Fruit fly (Drosophila melanogaster) whole organism, embryonic: Measurements from ENCODE around the gene CG7058.

ENCODE experiments used
- CG10366 ChIP-seq: fragments of 200-800 bp; sonication (Bioruptor generic); IDR thresholded peaks from 2 replicates; pipeline ENCODE4 v1.3.6; 2022; ENCODE audit warnings: missing biosample characterization, missing genetic modification characterization
- CG11085 ChIP-seq: fragments of 200-800 bp; sonication (Bioruptor generic); IDR thresholded peaks from 2 replicates; pipeline ENCODE4 v1.3.6; 2022; ENCODE audit warnings: missing biosample characterization, missing genetic modification characterization
- CG11093 ChIP-seq: fragments of 200-800 bp; sonication (Bioruptor generic); IDR thresholded peaks from 3 replicates; pipeline ENCODE4 v1.3.6; 2022; ENCODE audit warnings: missing biosample characterization, missing genetic modification characterization
- CG11247 ChIP-seq: fragments of 200-800 bp; sonication (Bioruptor generic); IDR thresholded peaks from 2 replicates; pipeline ENCODE4 v1.3.6; 2022; ENCODE audit warnings: missing biosample characterization, missing genetic modification characterization
- CG11696 ChIP-seq: fragments of 200-800 bp; sonication (Bioruptor generic); IDR thresholded peaks from 2 replicates; pipeline ENCODE4 v1.3.6; 2022; ENCODE audit warnings: missing biosample characterization, missing genetic modification characterization
- CG13296 ChIP-seq: fragments of 200-800 bp; sonication (Bioruptor generic); optimal IDR thresholded peaks from 3 replicates; lab custom pipeline; 2018; ENCODE audit warnings: missing biosample characterization, mild to moderate bottlenecking, missing genetic modification characterization
- CG15601 ChIP-seq: fragments of 200-800 bp; sonication (Bioruptor generic); optimal IDR thresholded peaks from 3 replicates; lab custom pipeline; 2019; ENCODE audit warnings: missing biosample characterization, mild to moderate bottlenecking, missing genetic modification characterization, moderate library complexity
- CG18011 ChIP-seq: fragments of 200-800 bp; sonication (Bioruptor generic); optimal IDR thresholded peaks from 2 replicates; lab custom pipeline; 2017; ENCODE audit warnings: missing biosample characterization, missing genetic modification characterization, mild to moderate bottlenecking, moderate library complexity, missing genotype
- CG2120 ChIP-seq: fragments of 200-800 bp; sonication (Bioruptor generic); optimal IDR thresholded peaks from 3 replicates; lab custom pipeline; 2016; ENCODE audit warnings: missing biosample characterization, missing genetic modification characterization
- CG2129 ChIP-seq: fragments of 200-800 bp; sonication (Bioruptor generic); IDR thresholded peaks from 2 replicates; pipeline ENCODE4 v1.3.6; 2022; ENCODE audit warnings: missing biosample characterization, missing genetic modification characterization; ENCODE audit not compliant: partially characterized antibody
- CG2712 ChIP-seq: fragments of 200-800 bp; optimal IDR thresholded peaks from 3 replicates; lab custom pipeline; 2019; ENCODE audit warnings: missing biosample characterization, mild to moderate bottlenecking, missing genetic modification characterization, moderate library complexity
- CG6813 ChIP-seq: fragments of 200-800 bp; sonication (Bioruptor generic); optimal IDR thresholded peaks from 2 replicates; lab custom pipeline; 2017; ENCODE audit warnings: missing biosample characterization, missing genetic modification characterization, mild to moderate bottlenecking, moderate library complexity, missing genetic modification reagents
- CG7556 ChIP-seq: fragments of 200-800 bp; sonication (Bioruptor generic); optimal IDR thresholded peaks from 2 replicates; lab custom pipeline; 2017; ENCODE audit warnings: missing biosample characterization, mild to moderate bottlenecking, missing genetic modification characterization
- CG8388 ChIP-seq: fragments of 200-800 bp; sonication (Bioruptor generic); optimal IDR thresholded peaks from 2 replicates; lab custom pipeline; 2019; ENCODE audit warnings: missing biosample characterization, mild to moderate bottlenecking, missing genetic modification characterization, moderate library complexity
- Dfd ChIP-seq, 2 experiments: fragments of >200 bp; optimal IDR thresholded peaks; 2 replicates each; lab custom pipeline; 2017; ENCODE audit warnings: missing biosample characterization in 2 of 2, missing genetic modification characterization in 2 of 2
- Drgx ChIP-seq: fragments of 200-800 bp; sonication (Bioruptor generic); IDR thresholded peaks from 2 replicates; pipeline ENCODE4 v1.3.6; 2022; ENCODE audit warnings: missing biosample characterization, missing genetic modification characterization
- E2f1 ChIP-seq: fragments of 200-800 bp; sonication (Bioruptor generic); IDR thresholded peaks from 2 replicates; pipeline ENCODE4 v1.3.6; 2022; ENCODE audit warnings: missing biosample characterization, missing genetic modification characterization
- ERR ChIP-seq: fragments of 200-800 bp; sonication (Bioruptor generic); optimal IDR thresholded peaks from 2 replicates; lab custom pipeline; 2016; ENCODE audit warnings: missing biosample characterization, missing genetic modification characterization
- Eip74EF ChIP-seq, 2 experiments: fragments of 200-800 bp in 1 of 2; fragments of >200 bp in 1 of 2; sonication (Bioruptor generic) in 1 of 2; optimal IDR thresholded peaks; 2 replicates each; lab custom pipeline; 2017 to 2019; ENCODE audit warnings: missing biosample characterization in 2 of 2, missing genetic modification characterization in 2 of 2, mild to moderate bottlenecking in 1 of 2, moderate library complexity in 1 of 2
- HHEX ChIP-seq: fragments of 200-800 bp; sonication (Bioruptor generic); optimal IDR thresholded peaks from 3 replicates; lab custom pipeline; 2017; ENCODE audit warnings: missing biosample characterization, mild to moderate bottlenecking, missing genetic modification characterization, missing genetic modification reagents
- Hey ChIP-seq: fragments of 200-800 bp; sonication (Bioruptor generic); optimal IDR thresholded peaks from 3 replicates; lab custom pipeline; 2018; ENCODE audit warnings: missing biosample characterization, mild to moderate bottlenecking, missing genetic modification characterization
- Hmr ChIP-seq: fragments of 200-800 bp; sonication (Bioruptor generic); optimal IDR thresholded peaks from 3 replicates; lab custom pipeline; 2017; ENCODE audit warnings: mild to moderate bottlenecking, missing biosample characterization, missing genetic modification reagents, missing genetic modification characterization
- Jarid2 ChIP-seq: fragments of 200-800 bp; sonication (Bioruptor generic); optimal IDR thresholded peaks from 3 replicates; lab custom pipeline; 2017; ENCODE audit warnings: mild to moderate bottlenecking, missing biosample characterization, missing genetic modification reagents, missing genetic modification characterization
- Lpt ChIP-seq: fragments of >200 bp; optimal IDR thresholded peaks from 2 replicates; lab custom pipeline; 2018; ENCODE audit warnings: missing biosample characterization, missing genetic modification characterization
- Max ChIP-seq: fragments of 200-800 bp; sonication (Bioruptor generic); optimal IDR thresholded peaks from 2 replicates; lab custom pipeline; 2016; ENCODE audit warnings: missing biosample characterization, mild to moderate bottlenecking, missing genetic modification characterization
- NC2α ChIP-seq: fragments of 200-800 bp; sonication (Bioruptor generic); optimal IDR thresholded peaks from 2 replicates; lab custom pipeline; 2016; ENCODE audit warnings: missing biosample characterization, missing genetic modification characterization
- Ravus ChIP-seq: fragments of 200-800 bp; sonication (Bioruptor generic); IDR thresholded peaks from 2 replicates; pipeline ENCODE4 v1.3.6; 2022; ENCODE audit warnings: missing biosample characterization, missing genetic modification characterization
- Xrp1 ChIP-seq: fragments of 200-800 bp; sonication (Bioruptor generic); IDR thresholded peaks from 2 replicates; pipeline ENCODE4 v1.3.6; 2022; ENCODE audit warnings: missing biosample characterization, missing genetic modification characterization
- bbx ChIP-seq: fragments of 200-800 bp; sonication (Bioruptor generic); IDR thresholded peaks from 2 replicates; pipeline ENCODE4 v1.3.6; 2022; ENCODE audit warnings: missing biosample characterization, missing genetic modification characterization; ENCODE audit not compliant: partially characterized antibody
- cad ChIP-seq: fragments of >200 bp; optimal IDR thresholded peaks from 2 replicates; lab custom pipeline; 2017; ENCODE audit warnings: missing biosample characterization, missing genetic modification characterization
- chn ChIP-seq: fragments of 200-800 bp; sonication (Bioruptor generic); optimal IDR thresholded peaks from 2 replicates; lab custom pipeline; 2016; ENCODE audit warnings: missing biosample characterization, missing genetic modification characterization
- cwo ChIP-seq: fragments of 200-800 bp; sonication (Bioruptor generic); optimal IDR thresholded peaks from 3 replicates; lab custom pipeline; 2017; ENCODE audit warnings: missing biosample characterization, missing genetic modification characterization, mild to moderate bottlenecking, moderate library complexity, missing genetic modification reagents
- disco-r ChIP-seq: fragments of 200-800 bp; sonication (Bioruptor generic); optimal IDR thresholded peaks from 2 replicates; lab custom pipeline; 2016; ENCODE audit warnings: missing biosample characterization, missing genetic modification characterization
- dpn ChIP-seq, 2 experiments: fragments of 200-800 bp; sonication (Bioruptor generic); optimal IDR thresholded peaks; 3 replicates each; lab custom pipeline; 2016; ENCODE audit warnings: missing biosample characterization in 2 of 2, missing genetic modification characterization in 2 of 2
- ftz-f1 ChIP-seq: fragments of 200-800 bp; sonication (Bioruptor generic); optimal IDR thresholded peaks from 2 replicates; lab custom pipeline; 2016; ENCODE audit warnings: missing biosample characterization, missing genetic modification characterization
- fu2 ChIP-seq: fragments of 200-800 bp; sonication (Bioruptor generic); optimal IDR thresholded peaks from 2 replicates; lab custom pipeline; 2016; ENCODE audit warnings: missing biosample characterization, missing genetic modification characterization
- gsb-n ChIP-seq: fragments of 200-800 bp; sonication (Bioruptor generic); optimal IDR thresholded peaks from 3 replicates; lab custom pipeline; 2018; ENCODE audit warnings: missing biosample characterization, mild to moderate bottlenecking, missing genetic modification characterization
- ham ChIP-seq: fragments of 200-800 bp; sonication (Bioruptor generic); IDR thresholded peaks from 2 replicates; pipeline ENCODE4 v1.3.6; 2022; ENCODE audit warnings: missing biosample characterization, missing genetic modification characterization
- hbn ChIP-seq: fragments of 200-800 bp; sonication (Bioruptor generic); IDR thresholded peaks from 2 replicates; pipeline ENCODE4 v1.3.6; 2022; ENCODE audit warnings: missing biosample characterization, missing genetic modification characterization; ENCODE audit not compliant: partially characterized antibody
- jigr1 ChIP-seq: fragments of 200-800 bp; sonication (Bioruptor generic); IDR thresholded peaks from 3 replicates; pipeline ENCODE4 v1.3.6; 2022; ENCODE audit warnings: missing biosample characterization, missing genetic modification characterization
- kah ChIP-seq: fragments of 200-800 bp; sonication (Bioruptor generic); optimal IDR thresholded peaks from 2 replicates; lab custom pipeline; 2018; ENCODE audit warnings: missing biosample characterization, mild to moderate bottlenecking, missing genetic modification characterization
- kni ChIP-seq: fragments of 200-800 bp; sonication (Bioruptor generic); optimal IDR thresholded peaks from 3 replicates; lab custom pipeline; 2017; ENCODE audit warnings: mild to moderate bottlenecking, missing biosample characterization, missing genetic modification reagents, missing genetic modification characterization
- maf-S ChIP-seq: fragments of 200-800 bp; sonication (Bioruptor generic); optimal IDR thresholded peaks from 2 replicates; lab custom pipeline; 2016; ENCODE audit warnings: missing biosample characterization, missing genetic modification characterization
- nom ChIP-seq: fragments of 200-800 bp; sonication (Bioruptor generic); optimal IDR thresholded peaks from 2 replicates; lab custom pipeline; 2017; ENCODE audit warnings: missing biosample characterization, missing genetic modification characterization, mild to moderate bottlenecking, moderate library complexity, missing genetic modification reagents
- peb ChIP-seq: fragments of 200-800 bp; sonication (Bioruptor generic); IDR thresholded peaks from 2 replicates; pipeline ENCODE4 v1.3.6; 2022; ENCODE audit warnings: missing biosample characterization, missing genetic modification characterization
- repo ChIP-seq: fragments of 200-800 bp; sonication (Bioruptor generic); optimal IDR thresholded peaks from 2 replicates; lab custom pipeline; 2016; ENCODE audit warnings: missing biosample characterization, missing genetic modification characterization
- rib ChIP-seq: fragments of 200-800 bp; sonication (Bioruptor generic); IDR thresholded peaks from 2 replicates; pipeline ENCODE4 v1.3.6; 2022; ENCODE audit warnings: missing biosample characterization, missing genetic modification characterization
- sc ChIP-seq, 3 experiments: fragments of >200 bp in 2 of 3; fragments of 200-800 bp in 1 of 3; sonication (Bioruptor generic) in 1 of 3; optimal IDR thresholded peaks; 2 replicates in 2 of 3; 3 replicates in 1 of 3; lab custom pipeline; 2017; ENCODE audit warnings: mild to moderate bottlenecking in 1 of 3, missing biosample characterization in 1 of 3, missing genetic modification characterization in 1 of 3, missing genetic modification reagents in 1 of 3
- sens-2 ChIP-seq: fragments of 200-800 bp; sonication (Bioruptor generic); IDR thresholded peaks from 2 replicates; pipeline ENCODE4 v1.3.6; 2022; ENCODE audit warnings: missing biosample characterization, missing genetic modification characterization

CG7058 gene

dm6 chrX:18775839-18776538 lies 30.5 kb upstream of the CG7058 start (continued):
- TF ChIP-seq kni (GFP tag; lab: Kevin White, UChicago) (no peak), nom (GFP tag; lab: Kevin White, UChicago) (peak; percentile 75), CG18011 (GFP tag; lab: Kevin White, UChicago) (no peak), gsb-n (peak; percentile 83), chn (peak; percentile 47), sc (optimal IDR thresholded peaks at IDR 0.05; lab: Kevin White, UChicago) (no peak), sc (GFP tag; optimal IDR thresholded peaks at IDR 0.05; lab: Kevin White, UChicago) (peak; percentile 63), CG2129 (no peak), CG7556 (GFP tag; lab: Kevin White, UChicago) (peak; percentile 84), Drgx (GFP tag; lab: Robert Waterston, UW) (peak; percentile 64), CG11093 (GFP tag; lab: Robert Waterston, UW) (0 out of 3 replicates have a peak, but pooled peaks have one; percentile 12), CG11085 (GFP tag; lab: Robert Waterston, UW) (no peak), rib (GFP tag; lab: Robert Waterston, UW) (no peak), CG10366 (GFP tag; lab: Robert Waterston, UW) (peak; percentile 28; the same call in 1 of the 2 replicates), peb (peak; percentile 5; the same call in 1 of the 2 replicates), CG2120 (GFP tag; lab: Kevin White, UChicago) (no peak), kah (GFP tag; lab: Kevin White, UChicago) (no peak), Eip74EF (GFP tag; optimal IDR thresholded peaks at IDR 0.05; lab: Kevin White, UChicago) (peak in 1 of 2 experiments; percentile 68), cwo (GFP tag; lab: Kevin White, UChicago) (no peak), Dfd (GFP tag; optimal IDR thresholded peaks at IDR 0.05; lab: Kevin White, UChicago) (no peak), Lpt (GFP tag; lab: Kevin White, UChicago) (no peak), maf-S (GFP tag; lab: Kevin White, UChicago) (no peak), disco-r (no peak), CG6813 (GFP tag; lab: Kevin White, UChicago) (no peak), NC2α (no peak), E2f1 (GFP tag; lab: Robert Waterston, UW) (no peak), fu2 (GFP tag; lab: Kevin White, UChicago) (no peak), CG2712 (peak; percentile 83), dpn (GFP tag; optimal IDR thresholded peaks at IDR 0.05; lab: Kevin White, UChicago) (peak; percentile 3 to 62), Hmr (GFP tag; lab: Kevin White, UChicago) (no peak), Xrp1 (GFP tag; lab: Robert Waterston, UW) (peak; percentile 71), HHEX (no peak), bbx (GFP tag; lab: Robert Waterston, UW) (no peak), cad (GFP tag; lab: Kevin White, UChicago) (no peak), repo (GFP tag; lab: Kevin White, UChicago) (no peak), Jarid2 (no peak), ftz-f1 (no peak), hbn (GFP tag; lab: Robert Waterston, UW) (no peak), ERR (no peak), ham (GFP tag; lab: Robert Waterston, UW) (no peak), CG11247 (GFP tag; lab: Robert Waterston, UW) (no peak), CG13296 (GFP tag; lab: Kevin White, UChicago) (no peak), Max (GFP tag; lab: Kevin White, UChicago) (peak; percentile 13), jigr1 (GFP tag; lab: Robert Waterston, UW) (no peak), sens-2 (GFP tag; lab: Robert Waterston, UW) (no peak), CG11696 (GFP tag; lab: Robert Waterston, UW) (no peak), Ravus (no peak), CG15601 (tag; lab: Kevin White, UChicago) (peak; percentile 87), Hey (tag; lab: Kevin White, UChicago) (no peak), CG8388 (GFP tag; lab: Kevin White, UChicago) (peak; percentile 87)
